Worm (Caenorhabditis elegans) whole organism, L4 larva: ENCODE data around the gene frpr-5.

Source experiments
- F37D6.2 ChIP-seq: sonication (generic microtip); optimal IDR thresholded peaks from 2 replicates; lab custom pipeline; 2016; ENCODE audit warnings: mild to moderate bottlenecking, missing genetic modification characterization, missing compliant biosample characterization
- ceh-32 ChIP-seq: sonication (generic microtip); optimal IDR thresholded peaks from 2 replicates; lab custom pipeline; 2016; ENCODE audit warnings: mild to moderate bottlenecking, missing genetic modification characterization, missing compliant biosample characterization; ENCODE audit not compliant: poor library complexity
- ceh-82 ChIP-seq: sonication (generic microtip); optimal IDR thresholded peaks from 2 replicates; lab custom pipeline; 2017; ENCODE audit warnings: missing biosample characterization, missing genetic modification characterization
- hlh-30 ChIP-seq: sonication (generic microtip); optimal IDR thresholded peaks from 2 replicates; lab custom pipeline; 2017; ENCODE audit warnings: antibody characterized with exemption, mild to moderate bottlenecking, missing genetic modification characterization, missing compliant biosample characterization; ENCODE audit not compliant: insufficient read depth
- jun-1 ChIP-seq: fragments of 150-350 bp; optimal IDR thresholded peaks from 2 replicates; lab custom pipeline; 2014; ENCODE audit warnings: missing biosample characterization, missing genetic modification reagents, missing genetic modification characterization
- nhr-10 ChIP-seq: fragments of 150-350 bp; optimal IDR thresholded peaks from 2 replicates; lab custom pipeline; 2014; ENCODE audit warnings: missing biosample characterization, missing genetic modification characterization
- nhr-28 ChIP-seq: fragments of 150-350 bp; optimal IDR thresholded peaks from 2 replicates; lab custom pipeline; 2014; ENCODE audit warnings: missing biosample characterization, missing genetic modification characterization
- unc-62 ChIP-seq, 3 experiments: fragments of 150-350 bp in 1 of 3; sonication (generic microtip); optimal IDR thresholded peaks in 2 of 3; peaks in 1 of 3; 1 replicate in 1 of 3; 2 replicates in 2 of 3; lab custom pipeline; 2014 to 2017; ENCODE audit warnings: missing biosample characterization in 3 of 3, missing genetic modification characterization in 3 of 3, missing genetic modification reagents in 3 of 3, missing genotype in 1 of 3
- zfp-3 ChIP-seq: fragments of 200-800 bp; sonication (Bioruptor generic); conservative IDR thresholded peaks from 2 replicates; pipeline ENCODE4 v1.3.6; 2022; ENCODE audit warnings: missing genetic modification reagents, missing genetic modification characterization, missing compliant biosample characterization

DNA sequence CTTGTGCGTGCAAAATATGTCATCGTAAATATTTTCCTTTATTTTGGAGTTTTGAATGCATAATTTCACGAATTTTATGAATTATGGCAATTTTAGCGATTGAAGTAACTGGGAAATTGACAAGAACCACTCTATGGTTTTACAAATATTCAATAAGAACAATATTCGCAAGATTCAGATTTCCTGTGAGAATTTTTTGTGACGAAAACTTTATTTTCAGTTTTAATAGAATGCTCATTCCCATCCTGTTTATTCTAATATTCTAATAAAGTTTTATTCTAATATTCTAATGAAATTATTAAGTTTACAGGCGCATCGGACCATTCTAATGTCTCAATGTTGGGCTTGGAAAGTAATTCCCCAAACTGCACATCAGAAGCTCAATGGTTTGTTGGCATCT, 12.7 kb downstream of the frpr-5 start, which contains the start of gene R11G10.3:
- TF ChIP-seq nhr-10 (tag; lab: Kevin White, UChicago) (no peak), ceh-82 (no peak), F37D6.2 (tag; lab: Kevin White, UChicago) (no peak), zfp-3 (no peak), unc-62 (GFP tag; optimal IDR thresholded peaks at IDR 0.05 in 1 of 2; lab: Kevin White, UChicago) (no peak), unc-62 (tag; optimal IDR thresholded peaks at IDR 0.05; lab: Kevin White, UChicago) (no peak), nhr-28 (tag; lab: Kevin White, UChicago) (no peak), jun-1 (tag; lab: Kevin White, UChicago) (no peak), ceh-32 (tag; lab: Kevin White, UChicago) (no peak), hlh-30 (tag; lab: Kevin White, UChicago) (no peak)
